Fruit fly (Drosophila melanogaster) whole organism, pupa: Measurements from ENCODE around the gene hbt.

Experiments used
- CG10348 ChIP-seq: fragments of 200-800 bp; sonication (Bioruptor generic); IDR thresholded peaks from 2 replicates; pipeline ENCODE4 v1.3.6; 2022; ENCODE audit warnings: missing biosample characterization, missing genetic modification characterization
- CG12605 ChIP-seq: fragments of 200-800 bp; sonication (Bioruptor generic); IDR thresholded peaks from 2 replicates; pipeline ENCODE4 v1.3.6; 2022; ENCODE audit warnings: missing biosample characterization, missing genetic modification characterization
- CG14655 ChIP-seq: fragments of 200-800 bp; sonication (Bioruptor generic); optimal IDR thresholded peaks from 3 replicates; lab custom pipeline; 2017; ENCODE audit warnings: mild to moderate bottlenecking, missing biosample characterization, missing genetic modification reagents, missing genetic modification characterization
- CG15710 ChIP-seq: fragments of 200-800 bp; sonication (Bioruptor generic); optimal IDR thresholded peaks from 2 replicates; lab custom pipeline; 2018; ENCODE audit warnings: missing biosample characterization, mild to moderate bottlenecking, missing genetic modification characterization, moderate library complexity
- CG17806 ChIP-seq: fragments of 200-800 bp; sonication (Bioruptor generic); optimal IDR thresholded peaks from 2 replicates; lab custom pipeline; 2018; ENCODE audit warnings: missing biosample characterization, mild to moderate bottlenecking, missing genetic modification characterization, moderate library complexity
- CG32121 ChIP-seq: fragments of 200-800 bp; sonication (Bioruptor generic); IDR thresholded peaks from 2 replicates; pipeline ENCODE4 v1.3.6; 2022; ENCODE audit warnings: missing biosample characterization, missing genetic modification characterization
- CG34367 ChIP-seq: fragments of 200-800 bp; sonication (Bioruptor generic); optimal IDR thresholded peaks from 2 replicates; lab custom pipeline; 2018; ENCODE audit warnings: missing biosample characterization, mild to moderate bottlenecking, missing genetic modification characterization
- CG4496 ChIP-seq: fragments of 200-800 bp; sonication (Bioruptor generic); IDR thresholded peaks from 3 replicates; pipeline ENCODE4 v1.3.6; 2022; ENCODE audit warnings: missing biosample characterization, missing genetic modification characterization
- CG8159 ChIP-seq: fragments of 200-800 bp; sonication (Bioruptor generic); optimal IDR thresholded peaks from 3 replicates; lab custom pipeline; 2018; ENCODE audit warnings: missing biosample characterization, mild to moderate bottlenecking, missing genetic modification characterization, moderate library complexity
- CG8301 ChIP-seq: fragments of 200-800 bp; sonication (Bioruptor generic); optimal IDR thresholded peaks from 2 replicates; lab custom pipeline; 2018; ENCODE audit warnings: missing biosample characterization, mild to moderate bottlenecking, missing genetic modification characterization
- CG9948 ChIP-seq: fragments of 200-800 bp; sonication (Bioruptor generic); optimal IDR thresholded peaks from 2 replicates; lab custom pipeline; 2018; ENCODE audit warnings: missing biosample characterization, mild to moderate bottlenecking, missing genetic modification characterization, moderate library complexity
- D1 ChIP-seq: fragments of 200-800 bp; sonication (Bioruptor generic); optimal IDR thresholded peaks from 2 replicates; lab custom pipeline; 2018; ENCODE audit warnings: missing biosample characterization, mild to moderate bottlenecking, missing genetic modification characterization, moderate library complexity
- EcR ChIP-seq: fragments of 200-800 bp; sonication (Bioruptor generic); optimal IDR thresholded peaks from 3 replicates; lab custom pipeline; 2019; ENCODE audit warnings: missing biosample characterization, missing genetic modification characterization, mild to moderate bottlenecking, moderate library complexity, missing genetic modification reagents
- Ets98B ChIP-seq: fragments of 200-800 bp; sonication (Bioruptor generic); IDR thresholded peaks from 2 replicates; pipeline ENCODE4 v1.3.6; 2022; ENCODE audit warnings: missing biosample characterization, missing genetic modification characterization
- Pif1A ChIP-seq: fragments of 200-800 bp; sonication (Bioruptor generic); optimal IDR thresholded peaks from 3 replicates; lab custom pipeline; 2016; ENCODE audit warnings: missing biosample characterization, missing genetic modification characterization
- Pif1B ChIP-seq: fragments of 200-800 bp; sonication (Bioruptor generic); optimal IDR thresholded peaks from 3 replicates; lab custom pipeline; 2016; ENCODE audit warnings: missing biosample characterization, missing genetic modification characterization
- Snoo ChIP-seq: fragments of 200-800 bp; sonication (Bioruptor generic); optimal IDR thresholded peaks from 3 replicates; lab custom pipeline; 2017; ENCODE audit warnings: missing biosample characterization, mild to moderate bottlenecking, missing genetic modification characterization, inconsistent platforms
- fd96Ca ChIP-seq: fragments of 200-800 bp; sonication (Bioruptor generic); IDR thresholded peaks from 3 replicates; pipeline ENCODE4 v1.3.6; 2022; ENCODE audit warnings: missing biosample characterization, missing genetic modification characterization
- gl ChIP-seq: fragments of 200-800 bp; sonication (Bioruptor generic); optimal IDR thresholded peaks from 2 replicates; lab custom pipeline; 2018; ENCODE audit warnings: missing biosample characterization, mild to moderate bottlenecking, missing genetic modification characterization
- rn ChIP-seq: fragments of 200-800 bp; sonication (Bioruptor generic); IDR thresholded peaks from 2 replicates; pipeline ENCODE4 v1.3.6; 2022; ENCODE audit warnings: missing biosample characterization, missing genetic modification characterization

Gene hbt

DNA sequence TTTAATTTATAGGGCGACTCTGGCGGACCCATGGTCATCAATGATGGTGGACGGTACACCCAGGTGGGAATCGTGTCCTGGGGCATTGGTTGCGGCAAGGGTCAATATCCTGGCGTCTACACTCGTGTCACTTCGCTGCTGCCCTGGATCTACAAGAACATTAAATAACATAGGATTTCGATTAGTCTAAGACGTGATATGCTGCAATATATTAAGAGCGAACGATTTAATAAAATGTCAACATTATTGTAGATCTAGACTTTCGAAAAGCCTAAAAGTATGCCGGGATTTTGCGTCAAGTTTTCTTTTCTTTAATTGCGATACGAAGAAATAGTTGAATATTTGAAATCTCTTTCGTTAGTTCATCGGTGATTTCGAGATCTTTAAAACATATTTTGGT, 73.7 kb downstream of the hbt start, which contains the start of gene Naa20B:
Naa20B (plus strand) TSS at position 301 of the 400 bp plus-strand sequence.
- TF ChIP-seq gl (tag; lab: Kevin White, UChicago) (no peak), Pif1B (GFP tag; lab: Kevin White, UChicago) (no peak), fd96Ca (GFP tag; lab: Robert Waterston, UW) (no peak), CG15710 (tag; lab: Kevin White, UChicago) (no peak), Snoo (no peak), CG4496 (GFP tag; lab: Robert Waterston, UW) (no peak), EcR (GFP tag; lab: Kevin White, UChicago) (no peak), D1 (no peak), Pif1A (GFP tag; lab: Kevin White, UChicago) (no peak), CG14655 (no peak), CG34367 (tag; lab: Kevin White, UChicago) (no peak), CG8301 (tag; lab: Kevin White, UChicago) (no peak), CG32121 (GFP tag; lab: Robert Waterston, UW) (no peak), CG17806 (tag; lab: Kevin White, UChicago) (no peak), CG8159 (tag; lab: Kevin White, UChicago) (no peak), Ets98B (GFP tag; lab: Robert Waterston, UW) (no peak), CG12605 (no peak), rn (no peak), CG9948 (no peak), CG10348 (GFP tag; lab: Robert Waterston, UW) (no peak)
